Fruit fly (Drosophila melanogaster): ENCODE measurements around the gene B4.
A peak's percentile ranks its signal among the peaks of the same experiment; 100 is the strongest.

Gene B4

dm6 chr2L:13460911-13461866 is 87.9 kb downstream of the B4 start, which contains the start of gene CG46308 (continued):
- TF ChIP-seq BtbVII (GFP tag; optimal IDR thresholded peaks at IDR 0.05): peak; percentile 8
- TF ChIP-seq CG10209 (GFP tag; optimal IDR thresholded peaks at IDR 0.05): peak; percentile 43
- peak; percentile 17 for TF ChIP-seq CG15011 (GFP tag; optimal IDR thresholded peaks at IDR 0.05)
- peak; percentile 25 for TF ChIP-seq bcd (GFP tag; optimal IDR thresholded peaks at IDR 0.05)
- TF ChIP-seq sr (GFP tag; IDR thresholded peaks at IDR 0.05): no peak
- no peak for TF ChIP-seq CG32767 (GFP tag; IDR thresholded peaks at IDR 0.05)
- no peak for TF ChIP-seq CG11560 (tag; IDR thresholded peaks at IDR 0.05)
- TF ChIP-seq hbn (GFP tag; IDR thresholded peaks at IDR 0.05; ENCODE audit: partially characterized antibody): no peak
- peak; percentile 47 for TF ChIP-seq Hand (GFP tag; optimal IDR thresholded peaks at IDR 0.05)
- TF ChIP-seq pfk (GFP tag; optimal IDR thresholded peaks at IDR 0.05): no peak
- peak; percentile 41 for TF ChIP-seq Fer3 (tag; optimal IDR thresholded peaks at IDR 0.05)
- 0 out of 2 replicates have a peak, but pooled peaks have one; percentile 10 for TF ChIP-seq Rfx (GFP tag; IDR thresholded peaks at IDR 0.05)
- peak; percentile 39 for TF ChIP-seq lilli (GFP tag; optimal IDR thresholded peaks at IDR 0.05)
- peak in 1 of 2 experiments; percentile 58 for TF ChIP-seq Hr51 (GFP tag; optimal IDR thresholded peaks at IDR 0.05)
- peak; percentile 23 for TF ChIP-seq mam (GFP tag; optimal IDR thresholded peaks at IDR 0.05)
- peak; percentile 8 for TF ChIP-seq maf-S (GFP tag; optimal IDR thresholded peaks at IDR 0.05)
- TF ChIP-seq Fer1 (GFP tag; optimal IDR thresholded peaks at IDR 0.05): peak; percentile 62
- TF ChIP-seq Trl (optimal IDR thresholded peaks at IDR 0.05): peak in 1 of 2 experiments; percentile 33
- peak; percentile 16 for TF ChIP-seq Trl (GFP tag; optimal IDR thresholded peaks at IDR 0.05)
- peak; percentile 14 for TF ChIP-seq CG16815 (GFP tag; optimal IDR thresholded peaks at IDR 0.05)
- TF ChIP-seq CG15514 (GFP tag; optimal IDR thresholded peaks at IDR 0.05): peak; percentile 11
- TF ChIP-seq CG42726 (GFP tag; IDR thresholded peaks at IDR 0.05; ENCODE audit: partially characterized antibody): no peak
- TF ChIP-seq CG9817 (tag; optimal IDR thresholded peaks at IDR 0.05): peak; percentile 16
- no peak for TF ChIP-seq CG31388 (GFP tag; optimal IDR thresholded peaks at IDR 0.05)
- no peak for TF ChIP-seq luna (GFP tag; optimal IDR thresholded peaks at IDR 0.05)
- TF ChIP-seq lmd (GFP tag; IDR thresholded peaks at IDR 0.05): peak; percentile 34; the same call in 1 of the 2 replicates
- no peak for TF ChIP-seq Opbp (GFP tag; IDR thresholded peaks at IDR 0.05; ENCODE audit: partially characterized antibody)
- peak; percentile 11 for TF ChIP-seq Hr3 (GFP tag; optimal IDR thresholded peaks at IDR 0.05)
- peak; percentile 4 for TF ChIP-seq jumu (GFP tag; optimal IDR thresholded peaks at IDR 0.05)
- peak; percentile 38 for TF ChIP-seq cwo (GFP tag; optimal IDR thresholded peaks at IDR 0.05)
- no peak for TF ChIP-seq CkIIα-i1 (GFP tag; IDR thresholded peaks at IDR 0.05)
- TF ChIP-seq CG17385 (GFP tag; optimal IDR thresholded peaks at IDR 0.05): peak; percentile 39
- peak; percentile 54 for TF ChIP-seq CG15269 (tag; optimal IDR thresholded peaks at IDR 0.05)
- TF ChIP-seq trh (GFP tag; optimal IDR thresholded peaks at IDR 0.05): no peak
- no peak for TF ChIP-seq CrebB (tag; optimal IDR thresholded peaks at IDR 0.05)
- no peak for TF ChIP-seq CG31365 (tag; optimal IDR thresholded peaks at IDR 0.05)
- TF ChIP-seq CG31224 (GFP tag; IDR thresholded peaks at IDR 0.05): peak; percentile 9; the same call in 1 of the 2 replicates
- TF ChIP-seq CG10979 (tag; optimal IDR thresholded peaks at IDR 0.05): no peak
- peak; percentile 52 for TF ChIP-seq gem (tag; optimal IDR thresholded peaks at IDR 0.05)
- no peak for TF ChIP-seq Elba2 (GFP tag; optimal IDR thresholded peaks at IDR 0.05)
- no peak for TF ChIP-seq CG2202 (tag; optimal IDR thresholded peaks at IDR 0.05)
- TF ChIP-seq CG13296 (GFP tag; optimal IDR thresholded peaks at IDR 0.05): peak; percentile 43
- no peak for TF ChIP-seq lov (optimal IDR thresholded peaks at IDR 0.05)
- no peak for TF ChIP-seq lov (GFP tag; IDR thresholded peaks at IDR 0.05)
- no peak for TF ChIP-seq Eip74EF (GFP tag; optimal IDR thresholded peaks at IDR 0.05)
- peak; percentile 80 for TF ChIP-seq CG18599 (GFP tag; optimal IDR thresholded peaks at IDR 0.05)
- TF ChIP-seq CG8089 (GFP tag; optimal IDR thresholded peaks at IDR 0.05): no peak
- no peak for TF ChIP-seq ro (GFP tag; IDR thresholded peaks at IDR 0.05)

All from whole organism, embryonic.